Worm (Caenorhabditis elegans): Measurements from ENCODE around the gene nlg-1.

DNA sequence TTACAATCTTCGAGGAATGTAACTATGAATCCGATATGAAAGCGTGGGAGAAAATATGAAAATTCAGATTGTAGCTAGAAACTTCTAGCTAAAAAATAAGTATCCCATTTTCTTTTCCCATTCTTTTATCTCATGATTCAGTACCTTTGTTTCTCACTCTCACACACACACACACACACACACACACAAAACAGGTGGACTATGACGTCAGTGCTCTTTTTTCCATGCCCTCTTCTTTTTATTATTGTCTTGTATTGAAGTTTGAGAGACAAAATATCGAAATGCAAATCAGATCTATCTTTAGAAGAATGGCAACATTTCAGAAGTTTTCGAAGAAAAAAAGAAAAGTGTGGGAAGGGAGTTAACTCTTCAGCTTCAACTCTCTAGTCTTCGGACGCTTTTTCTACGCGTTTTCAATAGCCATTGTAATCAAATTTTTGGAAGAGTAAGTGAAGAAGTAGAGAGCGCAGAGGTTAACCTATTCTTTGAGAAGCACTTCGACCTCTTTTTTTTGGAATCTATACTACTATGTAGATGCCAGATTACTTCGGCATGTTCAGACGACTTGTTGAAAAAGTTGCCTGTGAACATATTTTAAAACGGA, 3.0 kb upstream of the nlg-1 start:
- no peak for TF ChIP-seq lsy-2 (tag; optimal IDR thresholded peaks at IDR 0.05)
- TF ChIP-seq dpl-1 (GFP tag; optimal IDR thresholded peaks at IDR 0.05) = no peak
- no peak for TF ChIP-seq mdl-1 (tag; optimal IDR thresholded peaks at IDR 0.05)
